Fruit fly (Drosophila melanogaster) whole organism, embryonic: ENCODE results near the gene RSG7.

ENCODE experiments used
- Blimp-1 ChIP-seq: fragments of 200-800 bp; sonication (Bioruptor generic); optimal IDR thresholded peaks from 3 replicates; lab custom pipeline; 2018; ENCODE audit warnings: missing biosample characterization, missing genetic modification characterization, mild to moderate bottlenecking, moderate library complexity, missing genetic modification reagents
- CG10321 ChIP-seq: fragments of 200-800 bp; sonication (Bioruptor generic); IDR thresholded peaks from 2 replicates; pipeline ENCODE4 v1.3.6; 2022; ENCODE audit warnings: missing biosample characterization, missing genetic modification characterization
- CG11093 ChIP-seq: fragments of 200-800 bp; sonication (Bioruptor generic); IDR thresholded peaks from 3 replicates; pipeline ENCODE4 v1.3.6; 2022; ENCODE audit warnings: missing biosample characterization, missing genetic modification characterization
- CG11398 ChIP-seq: fragments of 200-800 bp; sonication (Bioruptor generic); optimal IDR thresholded peaks from 2 replicates; lab custom pipeline; 2016; ENCODE audit warnings: missing biosample characterization, missing genetic modification characterization
- CG11504 ChIP-seq: fragments of 200-800 bp; sonication (Bioruptor generic); optimal IDR thresholded peaks from 3 replicates; lab custom pipeline; 2019; ENCODE audit warnings: missing biosample characterization, mild to moderate bottlenecking, missing genetic modification characterization, moderate library complexity
- CG11696 ChIP-seq: fragments of 200-800 bp; sonication (Bioruptor generic); IDR thresholded peaks from 2 replicates; pipeline ENCODE4 v1.3.6; 2022; ENCODE audit warnings: missing biosample characterization, missing genetic modification characterization
- CG11723 ChIP-seq: fragments of 200-800 bp; sonication (Bioruptor generic); optimal IDR thresholded peaks from 2 replicates; lab custom pipeline; 2017; ENCODE audit warnings: missing biosample characterization, mild to moderate bottlenecking, missing genetic modification characterization
- CG14710 ChIP-seq: fragments of 200-800 bp; sonication (Bioruptor generic); optimal IDR thresholded peaks from 3 replicates; lab custom pipeline; 2019; ENCODE audit warnings: missing biosample characterization, mild to moderate bottlenecking, missing genetic modification characterization, moderate library complexity
- CG16863 ChIP-seq: fragments of 200-800 bp; sonication (Bioruptor generic); optimal IDR thresholded peaks from 3 replicates; lab custom pipeline; 2016; ENCODE audit warnings: missing biosample characterization, missing genetic modification characterization
- CG17361 ChIP-seq: fragments of 200-800 bp; sonication (Bioruptor generic); IDR thresholded peaks from 3 replicates; pipeline ENCODE4 v1.3.6; 2022; ENCODE audit warnings: missing biosample characterization, missing genetic modification characterization
- CG18262 ChIP-seq: fragments of 200-800 bp; optimal IDR thresholded peaks from 3 replicates; lab custom pipeline; 2019; ENCODE audit warnings: missing biosample characterization, mild to moderate bottlenecking, missing genetic modification characterization, moderate library complexity
- CG32532 ChIP-seq: fragments of 200-800 bp; sonication (Bioruptor generic); IDR thresholded peaks from 2 replicates; pipeline ENCODE4 v1.3.6; 2022; ENCODE audit warnings: missing biosample characterization, missing genetic modification characterization
- CG3281 ChIP-seq: fragments of 200-800 bp; sonication (Bioruptor generic); optimal IDR thresholded peaks from 3 replicates; lab custom pipeline; 2017; ENCODE audit warnings: missing biosample characterization, mild to moderate bottlenecking, missing genetic modification characterization
- CG3995 ChIP-seq: fragments of 200-800 bp; sonication (Bioruptor generic); optimal IDR thresholded peaks from 3 replicates; lab custom pipeline; 2016; ENCODE audit warnings: missing biosample characterization, missing genetic modification characterization
- CG6689 ChIP-seq: fragments of 200-800 bp; sonication (Bioruptor generic); IDR thresholded peaks from 2 replicates; pipeline ENCODE4 v1.3.6; 2022; ENCODE audit warnings: missing biosample characterization, missing genetic modification characterization
- CG9215 ChIP-seq: fragments of 200-800 bp; sonication (Bioruptor generic); IDR thresholded peaks from 2 replicates; pipeline ENCODE4 v1.3.6; 2022; ENCODE audit warnings: missing biosample characterization, missing genetic modification characterization
- Chrac-16 ChIP-seq: fragments of 200-800 bp; sonication (Bioruptor generic); optimal IDR thresholded peaks from 3 replicates; lab custom pipeline; 2016; ENCODE audit warnings: missing biosample characterization, missing genetic modification characterization
- E2f2 ChIP-seq: fragments of 200-800 bp; sonication (Bioruptor generic); IDR thresholded peaks from 2 replicates; pipeline ENCODE4 v1.3.6; 2022; ENCODE audit warnings: missing biosample characterization, missing genetic modification characterization
- Hmx ChIP-seq: fragments of 200-800 bp; sonication (Bioruptor generic); optimal IDR thresholded peaks from 2 replicates; lab custom pipeline; 2016; ENCODE audit warnings: missing biosample characterization, missing genetic modification characterization
- Hsf ChIP-seq: fragments of 200-800 bp; sonication (Bioruptor generic); optimal IDR thresholded peaks from 3 replicates; lab custom pipeline; 2016; ENCODE audit warnings: missing biosample characterization, missing genetic modification characterization
- Med ChIP-seq: fragments of 200-800 bp; sonication (Bioruptor generic); peaks from one replicate; lab custom pipeline; 2016; ENCODE audit warnings: missing biosample characterization, missing genetic modification characterization, mild to moderate bottlenecking, inconsistent platforms, moderate library complexity
- NfI ChIP-seq: fragments of 200-800 bp; sonication (Bioruptor generic); optimal IDR thresholded peaks from 3 replicates; lab custom pipeline; 2018; ENCODE audit warnings: missing biosample characterization, mild to moderate bottlenecking, missing genetic modification characterization, moderate library complexity
- Oli ChIP-seq: fragments of 200-800 bp; sonication (Bioruptor generic); optimal IDR thresholded peaks from 2 replicates; lab custom pipeline; 2018; ENCODE audit warnings: missing biosample characterization, mild to moderate bottlenecking, missing genetic modification characterization, moderate library complexity
- Rx ChIP-seq: fragments of 200-800 bp; sonication (Bioruptor generic); IDR thresholded peaks from 2 replicates; pipeline ENCODE4 v1.3.6; 2022; ENCODE audit warnings: missing biosample characterization, missing genetic modification characterization
- Sox100B ChIP-seq: fragments of 200-800 bp; sonication (Bioruptor generic); optimal IDR thresholded peaks from 3 replicates; lab custom pipeline; 2018; ENCODE audit warnings: missing biosample characterization, mild to moderate bottlenecking, missing genetic modification characterization
- Ssrp ChIP-seq: fragments of 200-800 bp; sonication (Bioruptor generic); optimal IDR thresholded peaks from 2 replicates; lab custom pipeline; 2018; ENCODE audit warnings: missing biosample characterization, mild to moderate bottlenecking, missing genetic modification characterization, moderate library complexity
- Trl ChIP-seq, 3 experiments: fragments of >200 bp in 2 of 3; fragments of 200-800 bp in 1 of 3; sonication (Bioruptor generic) in 1 of 3; optimal IDR thresholded peaks; 2 replicates in 1 of 3; 3 replicates in 2 of 3; lab custom pipeline; 2016 to 2017; ENCODE audit warnings: missing biosample characterization in 1 of 3, missing genetic modification characterization in 1 of 3
- abd-A ChIP-seq: fragments of 200-800 bp; sonication (Bioruptor generic); optimal IDR thresholded peaks from 3 replicates; lab custom pipeline; 2019; ENCODE audit warnings: missing biosample characterization, mild to moderate bottlenecking, missing genetic modification characterization, moderate library complexity
- crp ChIP-seq, 2 experiments: fragments of 200-800 bp; sonication (Bioruptor generic); optimal IDR thresholded peaks; 2 replicates in 1 of 2; 3 replicates in 1 of 2; lab custom pipeline; 2017; ENCODE audit warnings: missing biosample characterization in 2 of 2, missing genetic modification characterization in 2 of 2, mild to moderate bottlenecking in 1 of 2, moderate library complexity in 1 of 2
- dmrt11E ChIP-seq: fragments of 200-800 bp; sonication (Bioruptor generic); optimal IDR thresholded peaks from 3 replicates; lab custom pipeline; 2018; ENCODE audit warnings: missing biosample characterization, mild to moderate bottlenecking, missing genetic modification characterization, moderate library complexity
- dmrt99B ChIP-seq: fragments of 200-800 bp; sonication (Bioruptor generic); optimal IDR thresholded peaks from 2 replicates; lab custom pipeline; 2018; ENCODE audit warnings: missing biosample characterization, mild to moderate bottlenecking, missing genetic modification characterization, moderate library complexity
- dysf ChIP-seq: fragments of 200-800 bp; sonication (Bioruptor generic); IDR thresholded peaks from 3 replicates; pipeline ENCODE4 v1.3.6; 2022; ENCODE audit warnings: missing biosample characterization, missing genetic modification characterization
- en ChIP-seq: fragments of 200-800 bp; sonication (Bioruptor generic); optimal IDR thresholded peaks from 2 replicates; lab custom pipeline; 2016; ENCODE audit warnings: missing biosample characterization, missing genetic modification characterization
- ewg ChIP-seq: fragments of 200-800 bp; sonication (Bioruptor generic); optimal IDR thresholded peaks from 3 replicates; lab custom pipeline; 2017; ENCODE audit warnings: mild to moderate bottlenecking, missing biosample characterization, missing genetic modification reagents, missing genetic modification characterization
- eyg ChIP-seq: fragments of 200-800 bp; sonication (Bioruptor generic); optimal IDR thresholded peaks from 3 replicates; lab custom pipeline; 2016; ENCODE audit warnings: missing biosample characterization, missing genetic modification characterization
- gcm ChIP-seq: fragments of 200-800 bp; sonication (Bioruptor generic); optimal IDR thresholded peaks from 2 replicates; lab custom pipeline; 2019; ENCODE audit warnings: missing biosample characterization, mild to moderate bottlenecking, missing genetic modification characterization, moderate library complexity
- gsb ChIP-seq: fragments of 200-800 bp; sonication (Bioruptor generic); IDR thresholded peaks from 2 replicates; pipeline ENCODE4 v1.3.6; 2022; ENCODE audit warnings: missing biosample characterization, missing genetic modification characterization
- lilli ChIP-seq: fragments of 200-800 bp; sonication (Bioruptor generic); optimal IDR thresholded peaks from 3 replicates; lab custom pipeline; 2016; ENCODE audit warnings: missing biosample characterization, missing genetic modification characterization
- lmd ChIP-seq: fragments of 200-800 bp; sonication (Bioruptor generic); IDR thresholded peaks from 2 replicates; pipeline ENCODE4 v1.3.6; 2022; ENCODE audit warnings: missing biosample characterization, missing genetic modification characterization
- mam ChIP-seq: fragments of 200-800 bp; sonication (Bioruptor generic); optimal IDR thresholded peaks from 3 replicates; lab custom pipeline; 2016; ENCODE audit warnings: missing biosample characterization, missing genetic modification characterization
- nmo ChIP-seq: fragments of 200-800 bp; sonication (Bioruptor generic); optimal IDR thresholded peaks from 2 replicates; lab custom pipeline; 2018; ENCODE audit warnings: missing biosample characterization, mild to moderate bottlenecking, missing genetic modification characterization, moderate library complexity
- phol ChIP-seq: fragments of 200-800 bp; sonication (Bioruptor generic); optimal IDR thresholded peaks from 3 replicates; lab custom pipeline; 2018; ENCODE audit warnings: missing biosample characterization, mild to moderate bottlenecking, missing genetic modification characterization, moderate library complexity
- prd ChIP-seq, 3 experiments: fragments of >200 bp in 2 of 3; fragments of 200-800 bp in 1 of 3; sonication (Bioruptor generic) in 1 of 3; optimal IDR thresholded peaks in 2 of 3; IDR thresholded peaks in 1 of 3; 2 replicates in 2 of 3; 3 replicates in 1 of 3; pipeline versions ENCODE4 v1.3.6 to Lab custom; 2017 to 2022; ENCODE audit warnings: missing biosample characterization in 1 of 3, missing genetic modification characterization in 1 of 3
- sd ChIP-seq: fragments of 200-800 bp; sonication (Bioruptor generic); optimal IDR thresholded peaks from 3 replicates; lab custom pipeline; 2018; ENCODE audit warnings: missing biosample characterization, mild to moderate bottlenecking, missing genetic modification characterization, moderate library complexity
- sna ChIP-seq: fragments of 200-800 bp; sonication (Bioruptor generic); IDR thresholded peaks from 2 replicates; pipeline ENCODE4 v1.3.6; 2022; ENCODE audit warnings: missing biosample characterization, missing genetic modification characterization; ENCODE audit not compliant: partially characterized antibody
- so ChIP-seq: fragments of 200-800 bp; sonication (Bioruptor generic); IDR thresholded peaks from 3 replicates; pipeline ENCODE4 v1.3.6; 2022; ENCODE audit warnings: missing biosample characterization, missing genetic modification characterization
- tio ChIP-seq: fragments of 200-800 bp; sonication (Bioruptor generic); optimal IDR thresholded peaks from 2 replicates; lab custom pipeline; 2017; ENCODE audit warnings: missing biosample characterization, missing genetic modification characterization, inconsistent platforms
- zen2 ChIP-seq: fragments of 200-800 bp; sonication (Bioruptor generic); IDR thresholded peaks from 3 replicates; pipeline ENCODE4 v1.3.6; 2022; ENCODE audit warnings: missing biosample characterization, missing genetic modification characterization; ENCODE audit not compliant: partially characterized antibody
- zf30C ChIP-seq: fragments of 200-800 bp; sonication (Bioruptor generic); optimal IDR thresholded peaks from 3 replicates; lab custom pipeline; 2018; ENCODE audit warnings: missing biosample characterization, mild to moderate bottlenecking, missing genetic modification characterization

RSG7 gene

dm6 chrX:16834259-16834658 lies 10.0 kb downstream of the RSG7 start (continued):
- TF ChIP-seq zf30C (GFP tag; lab: Kevin White, UChicago) (no peak), CG11723 (GFP tag; lab: Kevin White, UChicago) (peak; percentile 32), CG11504 (tag; lab: Kevin White, UChicago) (peak; percentile 62), nmo (GFP tag; lab: Kevin White, UChicago) (peak; percentile 46), E2f2 (peak; percentile 35; the same call in 1 of the 2 replicates), CG11696 (GFP tag; lab: Robert Waterston, UW) (no peak), Blimp-1 (GFP tag; lab: Kevin White, UChicago) (peak; percentile 28), CG3995 (GFP tag; lab: Kevin White, UChicago) (no peak), dysf (GFP tag; lab: Robert Waterston, UW) (peak; percentile 56; the same call in 1 of the 3 replicates), CG11398 (GFP tag; lab: Kevin White, UChicago) (peak; percentile 28), sna (no peak), phol (tag; lab: Kevin White, UChicago) (peak; percentile 45), Trl (optimal IDR thresholded peaks at IDR 0.05; lab: Kevin White, UChicago) (no peak), Trl (GFP tag; optimal IDR thresholded peaks at IDR 0.05; lab: Kevin White, UChicago) (peak; percentile 28), dmrt99B (tag; lab: Kevin White, UChicago) (peak; percentile 64), CG10321 (GFP tag; lab: Robert Waterston, UW) (no peak), CG9215 (GFP tag; lab: Robert Waterston, UW) (peak; percentile 42; the same call in 1 of the 2 replicates), NfI (GFP tag; lab: Kevin White, UChicago) (peak; percentile 31), gsb (GFP tag; lab: Robert Waterston, UW) (no peak), mam (GFP tag; lab: Kevin White, UChicago) (no peak), Ssrp (tag; lab: Kevin White, UChicago) (peak; percentile 55), gcm (GFP tag; lab: Kevin White, UChicago) (peak; percentile 42), CG11093 (GFP tag; lab: Robert Waterston, UW) (peak; percentile 18; the same call in 1 of the 3 replicates), Chrac-16 (GFP tag; lab: Kevin White, UChicago) (no peak), CG17361 (GFP tag; lab: Robert Waterston, UW) (peak; percentile 76), Sox100B (peak; percentile 32), CG6689 (GFP tag; lab: Robert Waterston, UW) (peak; percentile 55), so (GFP tag; lab: Robert Waterston, UW) (peak; percentile 41; the same call in 1 of the 3 replicates), dmrt11E (tag; lab: Kevin White, UChicago) (no peak), prd (optimal IDR thresholded peaks at IDR 0.05; lab: Kevin White, UChicago) (no peak), prd (GFP tag; IDR thresholded peaks at IDR 0.05; lab: Robert Waterston, UW) (peak; percentile 50; the same call in 2 of the 3 replicates), Hmx (GFP tag; lab: Kevin White, UChicago) (no peak), lilli (GFP tag; lab: Kevin White, UChicago) (peak; percentile 11), CG32532 (GFP tag; lab: Robert Waterston, UW) (peak; percentile 37; the same call in 1 of the 2 replicates), ewg (GFP tag; lab: Kevin White, UChicago) (peak; percentile 45), en (no peak), eyg (GFP tag; lab: Kevin White, UChicago) (no peak), Hsf (GFP tag; lab: Kevin White, UChicago) (peak; percentile 12), Rx (GFP tag; lab: Robert Waterston, UW) (no peak), CG14710 (tag; lab: Kevin White, UChicago) (no peak), CG3281 (GFP tag; lab: Kevin White, UChicago) (peak; percentile 34), tio (GFP tag; lab: Kevin White, UChicago) (peak; percentile 22), CG18262 (tag; lab: Kevin White, UChicago) (peak; percentile 69), lmd (GFP tag; lab: Robert Waterston, UW) (peak; percentile 41), Oli (tag; lab: Kevin White, UChicago) (peak; percentile 72), Med (GFP tag; lab: Kevin White, UChicago) (peak; percentile 81), CG16863 (GFP tag; lab: Kevin White, UChicago) (peak; percentile 23), abd-A (tag; lab: Kevin White, UChicago) (no peak), crp (GFP tag; optimal IDR thresholded peaks at IDR 0.05; lab: Kevin White, UChicago) (no peak), zen2 (GFP tag; lab: Robert Waterston, UW) (no peak), sd (peak; percentile 6)
